Worm (Caenorhabditis elegans) whole organism, midembryonic: ENCODE measurements around the gene sdz-1.

Experiments
- T22C8.4 ChIP-seq: fragments of 200-800 bp; sonication (Bioruptor generic); IDR thresholded peaks from 2 replicates; pipeline ENCODE4 v1.3.6; 2022; ENCODE audit warnings: missing genetic modification characterization, missing compliant biosample characterization
- cog-1 ChIP-seq: sonication (generic microtip); optimal IDR thresholded peaks from 2 replicates; lab custom pipeline; 2016; ENCODE audit warnings: missing genetic modification characterization, missing compliant biosample characterization
- flt-1 ChIP-seq: fragments of 200-800 bp; sonication (Bioruptor generic); IDR thresholded peaks from 2 replicates; pipeline ENCODE4 v1.3.6; 2022; ENCODE audit warnings: missing genetic modification characterization, missing compliant biosample characterization
- klf-2 ChIP-seq: fragments of 200-800 bp; sonication (Bioruptor generic); conservative IDR thresholded peaks from 2 replicates; pipeline ENCODE4 v1.3.6; 2022; ENCODE audit warnings: missing genetic modification reagents, missing genetic modification characterization, missing compliant biosample characterization
- med-1 ChIP-seq: sonication (generic microtip); optimal IDR thresholded peaks from 2 replicates; lab custom pipeline; 2017; ENCODE audit warnings: missing genetic modification characterization, mild to moderate bottlenecking, missing compliant biosample characterization, antibody characterized with exemption, missing genetic modification reagents; ENCODE audit not compliant: insufficient read depth
- ref-1 ChIP-seq: fragments of 200-800 bp; sonication (Bioruptor generic); conservative IDR thresholded peaks from 2 replicates; pipeline ENCODE4 v1.3.6; 2022; ENCODE audit warnings: missing genetic modification reagents, missing genetic modification characterization, missing compliant biosample characterization
- tab-1 ChIP-seq: fragments of 200-800 bp; sonication (Bioruptor generic); IDR thresholded peaks from 2 replicates; pipeline ENCODE4 v1.3.6; 2022; ENCODE audit warnings: missing genetic modification characterization, missing compliant biosample characterization
- ztf-23 ChIP-seq: fragments of 200-800 bp; sonication (Bioruptor generic); IDR thresholded peaks from 2 replicates; pipeline ENCODE4 v1.3.6; 2022; ENCODE audit warnings: missing genetic modification reagents, missing genetic modification characterization, missing compliant biosample characterization
- ztf-29 ChIP-seq: fragments of 200-800 bp; sonication (Bioruptor generic); IDR thresholded peaks from 2 replicates; pipeline ENCODE4 v1.3.6; 2022; ENCODE audit warnings: missing genetic modification reagents, missing genetic modification characterization, missing compliant biosample characterization

Gene sdz-1

ce11 chrIII:8700289-8700957, at the start of gene sdz-1, which contains the start of gene vps-33.1:
Gene sdz-1 (minus strand): TSS chrIII:8700339.
Gene vps-33.1 (plus strand): TSS chrIII:8700927.
- TF ChIP-seq tab-1 (GFP tag; lab: Robert Waterston, UW) (no peak), klf-2 (GFP tag; lab: Robert Waterston, UW) (no peak), ref-1 (GFP tag; lab: Robert Waterston, UW) (no peak), T22C8.4 (no peak), flt-1 (GFP tag; lab: Robert Waterston, UW) (no peak), med-1 (GFP tag; lab: Kevin White, UChicago) (no peak), ztf-29 (GFP tag; lab: Robert Waterston, UW) (no peak), cog-1 (tag; lab: Kevin White, UChicago) (no peak)

ce11 chrIII:8749487-8749886, 49.3 kb upstream of the sdz-1 start, which contains the start of gene sma-2:
Gene sma-2 (plus strand): TSS chrIII:8749680.
- no peak for TF ChIP-seq klf-2 (GFP tag; lab: Robert Waterston, UW)
- TF ChIP-seq ref-1 (GFP tag; lab: Robert Waterston, UW): no peak
- no peak for TF ChIP-seq flt-1 (GFP tag; lab: Robert Waterston, UW)
- no peak for TF ChIP-seq tab-1 (GFP tag; lab: Robert Waterston, UW)
- no peak for TF ChIP-seq cog-1 (tag; lab: Kevin White, UChicago)
- TF ChIP-seq ztf-23 (GFP tag; lab: Robert Waterston, UW): no peak
- TF ChIP-seq ztf-29 (GFP tag; lab: Robert Waterston, UW): no peak

ce11 chrIII:8748620-8749019, 48.5 kb upstream of the sdz-1 start:
- TF ChIP-seq ref-1 (GFP tag; lab: Robert Waterston, UW) (no peak), klf-2 (GFP tag; lab: Robert Waterston, UW) (no peak), flt-1 (GFP tag; lab: Robert Waterston, UW) (no peak), cog-1 (tag; lab: Kevin White, UChicago) (no peak)

- TF ChIP-seq ztf-23 (GFP tag; lab: Robert Waterston, UW): no peak
- no peak for TF ChIP-seq ztf-29 (GFP tag; lab: Robert Waterston, UW)
- no peak for TF ChIP-seq T22C8.4
- TF ChIP-seq cog-1 (tag; lab: Kevin White, UChicago): no peak
- no peak for TF ChIP-seq klf-2 (GFP tag; lab: Robert Waterston, UW)
- TF ChIP-seq med-1 (GFP tag; lab: Kevin White, UChicago): no peak
- no peak for TF ChIP-seq flt-1 (GFP tag; lab: Robert Waterston, UW)
Measured at ce11 chrIII:8745214-8745613, 45.1 kb upstream of the sdz-1 start.

- TF ChIP-seq ref-1 (GFP tag; lab: Robert Waterston, UW) (no peak), klf-2 (GFP tag; lab: Robert Waterston, UW) (no peak), ztf-23 (GFP tag; lab: Robert Waterston, UW) (no peak), ztf-29 (GFP tag; lab: Robert Waterston, UW) (no peak), tab-1 (GFP tag; lab: Robert Waterston, UW) (no peak), T22C8.4 (no peak), cog-1 (tag; lab: Kevin White, UChicago) (no peak), flt-1 (GFP tag; lab: Robert Waterston, UW) (no peak), med-1 (GFP tag; lab: Kevin White, UChicago) (no peak)
Measured at ce11 chrIII:8744765-8745164, 44.6 kb upstream of the sdz-1 start.

- TF ChIP-seq cog-1 (tag; lab: Kevin White, UChicago) (no peak), klf-2 (GFP tag; lab: Robert Waterston, UW) (no peak), ztf-23 (GFP tag; lab: Robert Waterston, UW) (no peak), ref-1 (GFP tag; lab: Robert Waterston, UW) (no peak), tab-1 (GFP tag; lab: Robert Waterston, UW) (no peak), ztf-29 (GFP tag; lab: Robert Waterston, UW) (no peak), flt-1 (GFP tag; lab: Robert Waterston, UW) (no peak)
Measured at ce11 chrIII:8743796-8744404, 43.8 kb upstream of the sdz-1 start, which contains the start of gene ZK370.6. Gene ZK370.6 (minus strand): TSS chrIII:8743846.

- no peak for TF ChIP-seq cog-1 (tag; lab: Kevin White, UChicago)
- no peak for TF ChIP-seq ref-1 (GFP tag; lab: Robert Waterston, UW)
- TF ChIP-seq flt-1 (GFP tag; lab: Robert Waterston, UW): no peak
- no peak for TF ChIP-seq med-1 (GFP tag; lab: Kevin White, UChicago)
- no peak for TF ChIP-seq ztf-23 (GFP tag; lab: Robert Waterston, UW)
- TF ChIP-seq tab-1 (GFP tag; lab: Robert Waterston, UW): no peak
- TF ChIP-seq ztf-29 (GFP tag; lab: Robert Waterston, UW): no peak
- no peak for TF ChIP-seq T22C8.4
- TF ChIP-seq klf-2 (GFP tag; lab: Robert Waterston, UW): no peak
Measured at ce11 chrIII:8742584-8742983, 42.4 kb upstream of the sdz-1 start.

- TF ChIP-seq tab-1 (GFP tag; lab: Robert Waterston, UW) (no peak), ztf-23 (GFP tag; lab: Robert Waterston, UW) (no peak), klf-2 (GFP tag; lab: Robert Waterston, UW) (no peak), ztf-29 (GFP tag; lab: Robert Waterston, UW) (no peak), cog-1 (tag; lab: Kevin White, UChicago) (no peak), flt-1 (GFP tag; lab: Robert Waterston, UW) (no peak), T22C8.4 (no peak), med-1 (GFP tag; lab: Kevin White, UChicago) (no peak), ref-1 (GFP tag; lab: Robert Waterston, UW) (no peak)
Measured at ce11 chrIII:8741955-8742354, 41.8 kb upstream of the sdz-1 start.
